Fruit fly (Drosophila melanogaster) whole organism, prepupa: ENCODE measurements around the gene CG32407.

Source experiments
- CG6854 ChIP-seq: fragments of 200-800 bp; sonication (Bioruptor generic); optimal IDR thresholded peaks from 2 replicates; lab custom pipeline; 2017; ENCODE audit warnings: missing biosample characterization, mild to moderate bottlenecking, missing genetic modification characterization
- CG8319 ChIP-seq: fragments of 200-800 bp; sonication (Bioruptor generic); optimal IDR thresholded peaks from 3 replicates; lab custom pipeline; 2016; ENCODE audit warnings: missing biosample characterization, missing genetic modification characterization
- Lpt ChIP-seq: fragments of 200-800 bp; sonication (Bioruptor generic); optimal IDR thresholded peaks from 3 replicates; lab custom pipeline; 2016; ENCODE audit warnings: missing biosample characterization, missing genetic modification characterization

- TF ChIP-seq CG6854 (GFP tag; lab: Kevin White, UChicago), result no peak
- TF ChIP-seq Lpt (GFP tag; lab: Kevin White, UChicago), result no peak
- no peak for TF ChIP-seq CG8319 (GFP tag; lab: Kevin White, UChicago)
Observed at dm6 chr3L:5873011-5873410, 48.8 kb upstream of the CG32407 start, which contains the start of gene CG18586.
